Fruit fly (Drosophila melanogaster) whole organism, embryonic: ENCODE measurements around the gene Sc2.
A peak's percentile ranks its signal among the peaks of the same experiment; 100 is the strongest.

ENCODE experiments used
- Ada2b ChIP-seq: fragments of 200-800 bp; sonication (Bioruptor generic); IDR thresholded peaks from 2 replicates; pipeline ENCODE4 v1.3.6; 2022; ENCODE audit warnings: missing biosample characterization, missing genetic modification characterization
- BEAF-32 ChIP-seq: fragments of 200-800 bp; sonication (Bioruptor generic); optimal IDR thresholded peaks from 3 replicates; lab custom pipeline; 2017; ENCODE audit warnings: missing biosample characterization, missing genetic modification characterization, mild to moderate bottlenecking, moderate library complexity, missing genetic modification reagents
- Bdp1 ChIP-seq: fragments of 200-800 bp; sonication (Bioruptor generic); optimal IDR thresholded peaks from 3 replicates; lab custom pipeline; 2016; ENCODE audit warnings: missing biosample characterization, missing genetic modification characterization
- CG11456 ChIP-seq: fragments of 200-800 bp; sonication (Bioruptor generic); IDR thresholded peaks from 3 replicates; pipeline ENCODE4 v1.3.6; 2022; ENCODE audit warnings: missing biosample characterization, missing genetic modification characterization
- CG12659 ChIP-seq: fragments of 200-800 bp; sonication (Bioruptor generic); optimal IDR thresholded peaks from 3 replicates; lab custom pipeline; 2017; ENCODE audit warnings: mild to moderate bottlenecking, missing biosample characterization, missing genetic modification reagents, missing genetic modification characterization
- CG12769 ChIP-seq: fragments of 200-800 bp; sonication (Bioruptor generic); optimal IDR thresholded peaks from 2 replicates; lab custom pipeline; 2019; ENCODE audit warnings: missing biosample characterization, mild to moderate bottlenecking, missing genetic modification characterization, moderate library complexity
- CG13287 ChIP-seq: fragments of 200-800 bp; sonication (Bioruptor generic); IDR thresholded peaks from 2 replicates; pipeline ENCODE4 v1.3.6; 2022; ENCODE audit warnings: missing biosample characterization, missing genetic modification characterization; ENCODE audit not compliant: partially characterized antibody
- CG15269 ChIP-seq: fragments of 200-800 bp; sonication (Bioruptor generic); optimal IDR thresholded peaks from 2 replicates; lab custom pipeline; 2018; ENCODE audit warnings: missing biosample characterization, mild to moderate bottlenecking, missing genetic modification characterization, moderate library complexity
- CG1647 ChIP-seq: fragments of 200-800 bp; sonication (Bioruptor generic); optimal IDR thresholded peaks from 3 replicates; lab custom pipeline; 2016; ENCODE audit warnings: missing biosample characterization, missing genetic modification characterization
- CG17612 ChIP-seq: fragments of 200-800 bp; sonication (Bioruptor generic); IDR thresholded peaks from 2 replicates; pipeline ENCODE4 v1.3.6; 2022; ENCODE audit warnings: missing biosample characterization, missing genetic modification characterization
- CG2116 ChIP-seq: fragments of 200-800 bp; sonication (Bioruptor generic); optimal IDR thresholded peaks from 3 replicates; lab custom pipeline; 2018; ENCODE audit warnings: missing biosample characterization, mild to moderate bottlenecking, missing genetic modification characterization
- CG2129 ChIP-seq: fragments of 200-800 bp; sonication (Bioruptor generic); IDR thresholded peaks from 2 replicates; pipeline ENCODE4 v1.3.6; 2022; ENCODE audit warnings: missing biosample characterization, missing genetic modification characterization; ENCODE audit not compliant: partially characterized antibody
- CG34422 ChIP-seq: fragments of 200-800 bp; sonication (Bioruptor generic); IDR thresholded peaks from 3 replicates; pipeline ENCODE4 v1.3.6; 2022; ENCODE audit warnings: missing biosample characterization, missing genetic modification characterization
- CG3995 ChIP-seq: fragments of 200-800 bp; sonication (Bioruptor generic); optimal IDR thresholded peaks from 3 replicates; lab custom pipeline; 2016; ENCODE audit warnings: missing biosample characterization, missing genetic modification characterization
- CG43689 ChIP-seq: fragments of 200-800 bp; sonication (Bioruptor generic); IDR thresholded peaks from 2 replicates; pipeline ENCODE4 v1.3.6; 2022; ENCODE audit warnings: missing biosample characterization, missing genetic modification characterization
- CG6272 ChIP-seq: fragments of 200-800 bp; sonication (Bioruptor generic); IDR thresholded peaks from 2 replicates; pipeline ENCODE4 v1.3.6; 2022; ENCODE audit warnings: missing biosample characterization, missing genetic modification characterization
- CG6791 ChIP-seq: fragments of 200-800 bp; sonication (Bioruptor generic); IDR thresholded peaks from 3 replicates; pipeline ENCODE4 v1.3.6; 2022; ENCODE audit warnings: missing biosample characterization, missing genetic modification characterization; ENCODE audit not compliant: partially characterized antibody
- CG9727 ChIP-seq: fragments of 200-800 bp; sonication (Bioruptor generic); optimal IDR thresholded peaks from 3 replicates; lab custom pipeline; 2017; ENCODE audit warnings: missing biosample characterization, mild to moderate bottlenecking, missing genetic modification characterization
- Camta ChIP-seq: fragments of 200-800 bp; sonication (Bioruptor generic); optimal IDR thresholded peaks from 2 replicates; lab custom pipeline; 2016; ENCODE audit warnings: missing biosample characterization, missing genetic modification characterization
- Doc3 ChIP-seq: fragments of 200-800 bp; sonication (Bioruptor generic); IDR thresholded peaks from 3 replicates; pipeline ENCODE4 v1.3.6; 2022; ENCODE audit warnings: missing biosample characterization, missing genetic modification characterization; ENCODE audit not compliant: partially characterized antibody
- Dp ChIP-seq: fragments of 200-800 bp; sonication (Bioruptor generic); optimal IDR thresholded peaks from 2 replicates; lab custom pipeline; 2018; ENCODE audit warnings: missing biosample characterization, mild to moderate bottlenecking, missing genetic modification characterization, moderate library complexity
- Dref ChIP-seq: fragments of 200-800 bp; sonication (Bioruptor generic); IDR thresholded peaks from 2 replicates; pipeline ENCODE4 v1.3.6; 2022; ENCODE audit warnings: missing biosample characterization, missing genetic modification characterization
- GATAe ChIP-seq: fragments of 200-800 bp; sonication (Bioruptor generic); conservative IDR thresholded peaks from 2 replicates; pipeline ENCODE4 v1.3.6; 2022; ENCODE audit warnings: missing biosample characterization, missing genetic modification characterization
- HLH4C ChIP-seq: fragments of 200-800 bp; sonication (Bioruptor generic); IDR thresholded peaks from 3 replicates; pipeline ENCODE4 v1.3.6; 2022; ENCODE audit warnings: missing biosample characterization, missing genetic modification characterization; ENCODE audit not compliant: partially characterized antibody
- Hand ChIP-seq: fragments of 200-800 bp; sonication (Bioruptor generic); optimal IDR thresholded peaks from 2 replicates; lab custom pipeline; 2017; ENCODE audit warnings: mild to moderate bottlenecking, missing biosample characterization, missing genetic modification reagents, missing genetic modification characterization
- Hey ChIP-seq: fragments of 200-800 bp; sonication (Bioruptor generic); optimal IDR thresholded peaks from 3 replicates; lab custom pipeline; 2018; ENCODE audit warnings: missing biosample characterization, mild to moderate bottlenecking, missing genetic modification characterization
- MBD-R2 ChIP-seq: fragments of 200-800 bp; sonication (Bioruptor generic); IDR thresholded peaks from 2 replicates; pipeline ENCODE4 v1.3.6; 2022; ENCODE audit warnings: missing biosample characterization, missing genetic modification characterization
- Max ChIP-seq: fragments of 200-800 bp; sonication (Bioruptor generic); optimal IDR thresholded peaks from 2 replicates; lab custom pipeline; 2016; ENCODE audit warnings: missing biosample characterization, mild to moderate bottlenecking, missing genetic modification characterization
- Mes4 ChIP-seq: fragments of 200-800 bp; sonication (Bioruptor generic); optimal IDR thresholded peaks from 2 replicates; lab custom pipeline; 2016; ENCODE audit warnings: missing biosample characterization, missing genetic modification characterization
- Nf-YB ChIP-seq: fragments of 200-800 bp; sonication (Bioruptor generic); optimal IDR thresholded peaks from 3 replicates; lab custom pipeline; 2019; ENCODE audit warnings: missing biosample characterization, mild to moderate bottlenecking, missing genetic modification characterization, moderate library complexity
- PHDP ChIP-seq: fragments of 200-800 bp; sonication (Bioruptor generic); optimal IDR thresholded peaks from 3 replicates; lab custom pipeline; 2018; ENCODE audit warnings: missing biosample characterization, mild to moderate bottlenecking, missing genetic modification characterization, moderate library complexity
- Poxn ChIP-seq: fragments of 200-800 bp; sonication (Bioruptor generic); IDR thresholded peaks from 2 replicates; pipeline ENCODE4 v1.3.6; 2022; ENCODE audit warnings: missing biosample characterization, missing genetic modification characterization
- Ravus ChIP-seq: fragments of 200-800 bp; sonication (Bioruptor generic); IDR thresholded peaks from 2 replicates; pipeline ENCODE4 v1.3.6; 2022; ENCODE audit warnings: missing biosample characterization, missing genetic modification characterization
- Side ChIP-seq: fragments of 200-800 bp; sonication (Bioruptor generic); optimal IDR thresholded peaks from 2 replicates; lab custom pipeline; 2016; ENCODE audit warnings: missing biosample characterization, missing genetic modification characterization
- Six4 ChIP-seq: fragments of 200-800 bp; sonication (Bioruptor generic); optimal IDR thresholded peaks from 2 replicates; lab custom pipeline; 2016; ENCODE audit warnings: missing biosample characterization, missing genetic modification characterization
- Usf ChIP-seq: fragments of 200-800 bp; sonication (Bioruptor generic); optimal IDR thresholded peaks from 2 replicates; lab custom pipeline; 2017; ENCODE audit warnings: missing genotype, missing biosample characterization, missing genetic modification characterization
- ac ChIP-seq: fragments of 200-800 bp; sonication (Bioruptor generic); optimal IDR thresholded peaks from 3 replicates; lab custom pipeline; 2017; ENCODE audit warnings: missing biosample characterization, mild to moderate bottlenecking, missing genetic modification characterization
- corto ChIP-seq: fragments of 200-800 bp; sonication (Bioruptor generic); optimal IDR thresholded peaks from 2 replicates; lab custom pipeline; 2016; ENCODE audit warnings: missing biosample characterization, mild to moderate bottlenecking, missing genetic modification characterization, moderate library complexity
- croc ChIP-seq: fragments of 200-800 bp; sonication (Bioruptor generic); conservative IDR thresholded peaks from 3 replicates; pipeline ENCODE4 v1.3.6; 2022; ENCODE audit warnings: missing biosample characterization, missing genetic modification characterization
- gro ChIP-seq: fragments of 200-800 bp; sonication (Bioruptor generic); optimal IDR thresholded peaks from 2 replicates; lab custom pipeline; 2016; ENCODE audit warnings: missing biosample characterization, missing genetic modification characterization
- knrl ChIP-seq: fragments of 200-800 bp; sonication (Bioruptor generic); IDR thresholded peaks from 3 replicates; pipeline ENCODE4 v1.3.6; 2022; ENCODE audit warnings: missing biosample characterization, missing genetic modification characterization; ENCODE audit not compliant: partially characterized antibody
- maf-S ChIP-seq: fragments of 200-800 bp; sonication (Bioruptor generic); optimal IDR thresholded peaks from 2 replicates; lab custom pipeline; 2016; ENCODE audit warnings: missing biosample characterization, missing genetic modification characterization
- phol ChIP-seq: fragments of 200-800 bp; sonication (Bioruptor generic); optimal IDR thresholded peaks from 3 replicates; lab custom pipeline; 2018; ENCODE audit warnings: missing biosample characterization, mild to moderate bottlenecking, missing genetic modification characterization, moderate library complexity
- rib ChIP-seq: fragments of 200-800 bp; sonication (Bioruptor generic); IDR thresholded peaks from 2 replicates; pipeline ENCODE4 v1.3.6; 2022; ENCODE audit warnings: missing biosample characterization, missing genetic modification characterization
- scrt ChIP-seq: fragments of 200-800 bp; sonication (Bioruptor generic); optimal IDR thresholded peaks from 2 replicates; lab custom pipeline; 2018; ENCODE audit warnings: missing biosample characterization, mild to moderate bottlenecking, missing genetic modification characterization, moderate library complexity
- unc-4 ChIP-seq: fragments of 200-800 bp; sonication (Bioruptor generic); IDR thresholded peaks from 2 replicates; pipeline ENCODE4 v1.3.6; 2022; ENCODE audit warnings: missing biosample characterization, missing genetic modification characterization; ENCODE audit not compliant: partially characterized antibody
- unpg ChIP-seq: fragments of 200-800 bp; sonication (Bioruptor generic); optimal IDR thresholded peaks from 3 replicates; lab custom pipeline; 2018; ENCODE audit warnings: missing biosample characterization, mild to moderate bottlenecking, missing genetic modification characterization, moderate library complexity

Gene Sc2

DNA sequence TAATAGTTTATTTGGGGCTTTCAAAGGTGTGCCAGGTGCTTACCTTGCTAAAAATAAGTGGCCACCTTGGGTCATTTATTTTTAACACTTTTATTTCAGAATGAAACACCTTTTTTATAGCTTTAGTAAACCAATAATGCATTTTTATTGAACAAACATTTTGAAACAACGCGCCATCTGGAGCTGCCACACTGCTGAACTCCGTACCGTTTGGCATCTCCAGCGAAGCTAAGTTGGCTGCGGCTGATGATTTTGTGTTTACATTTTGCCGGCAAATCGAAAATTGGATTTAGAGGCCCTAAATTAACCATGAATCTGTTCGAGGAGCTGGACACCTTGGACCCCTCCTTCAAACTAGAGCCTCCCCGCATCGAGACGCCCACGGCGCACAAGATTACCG lies 1.8 kb downstream of the Sc2 start, which contains the start of gene ida (continued):
- TF ChIP-seq gro (GFP tag; lab: Kevin White, UChicago): no peak
- TF ChIP-seq Side (GFP tag; lab: Kevin White, UChicago): no peak
- no peak for TF ChIP-seq Ada2b (GFP tag; lab: Robert Waterston, UW)
- no peak for TF ChIP-seq ac
- no peak for TF ChIP-seq CG11456 (GFP tag; lab: Robert Waterston, UW)
- no peak for TF ChIP-seq Bdp1
- TF ChIP-seq Ravus: no peak
- no peak for TF ChIP-seq scrt (GFP tag; lab: Kevin White, UChicago)
- no peak for TF ChIP-seq maf-S (GFP tag; lab: Kevin White, UChicago)
- TF ChIP-seq Hey (tag; lab: Kevin White, UChicago): peak; percentile 53
- no peak for TF ChIP-seq PHDP
- no peak for TF ChIP-seq CG2129 (GFP tag; lab: Robert Waterston, UW)
- no peak for TF ChIP-seq unpg (GFP tag; lab: Kevin White, UChicago)
- no peak for TF ChIP-seq Doc3
- TF ChIP-seq CG6272 (GFP tag; lab: Robert Waterston, UW): no peak
- TF ChIP-seq CG1647 (GFP tag; lab: Kevin White, UChicago): no peak
- TF ChIP-seq Nf-YB: no peak
- no peak for TF ChIP-seq Hand (GFP tag; lab: Kevin White, UChicago)
- no peak for TF ChIP-seq CG9727 (GFP tag; lab: Kevin White, UChicago)
- no peak for TF ChIP-seq CG43689 (GFP tag; lab: Robert Waterston, UW)
- TF ChIP-seq Camta (GFP tag; lab: Kevin White, UChicago): no peak
- TF ChIP-seq GATAe (GFP tag; lab: Robert Waterston, UW): no peak
- TF ChIP-seq CG17612 (GFP tag; lab: Robert Waterston, UW): no peak

DNA sequence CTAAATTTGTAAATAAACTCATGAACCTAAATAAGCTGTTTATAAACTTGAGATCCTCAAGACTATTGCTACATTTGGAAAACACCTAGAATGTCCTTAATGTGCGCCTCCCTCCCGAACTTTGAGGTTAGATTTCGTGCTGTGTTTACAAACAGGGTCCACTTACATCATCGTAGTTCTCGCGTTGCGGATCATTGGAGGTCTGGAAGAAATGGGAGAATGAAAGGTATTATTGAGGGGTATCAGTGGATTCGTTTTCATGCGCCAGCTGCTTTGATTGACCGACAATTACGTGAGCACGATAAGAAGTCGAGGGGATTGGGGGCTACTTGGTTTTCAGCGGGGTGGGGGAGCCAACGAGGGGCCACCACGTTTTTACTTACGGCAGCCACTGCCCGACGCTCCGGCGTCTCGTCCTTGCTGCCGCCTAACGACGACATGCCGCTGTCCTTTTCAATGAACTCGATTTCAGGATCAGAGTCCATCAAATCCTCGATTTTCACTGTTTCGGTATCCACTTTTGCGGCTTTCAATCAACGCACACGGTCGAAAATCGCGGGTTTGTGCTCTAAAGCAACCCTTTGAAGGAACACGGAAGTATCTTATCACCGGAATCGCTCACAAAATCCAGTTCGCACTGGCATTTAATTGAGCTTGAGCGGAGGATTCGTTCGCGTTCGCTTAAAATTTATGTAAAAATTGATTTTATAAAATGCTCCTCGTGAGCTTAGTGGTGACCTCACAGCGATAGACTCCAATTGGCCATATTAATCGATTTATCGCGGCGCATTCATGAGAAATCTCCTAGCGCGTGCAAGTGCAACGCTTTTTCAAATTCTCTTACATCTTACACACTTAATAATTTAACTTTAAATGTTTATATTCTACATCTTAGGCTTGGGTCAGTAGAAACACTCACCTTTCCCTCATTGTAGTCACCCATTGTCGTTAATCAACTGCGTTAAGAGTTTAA lies 5.8 kb downstream of the Sc2 start:
- peak; percentile 64; the same call in 2 of the 3 replicates for TF ChIP-seq HLH4C (GFP tag; lab: Robert Waterston, UW)
- peak; percentile 72 for TF ChIP-seq Dp (GFP tag; lab: Kevin White, UChicago)
- TF ChIP-seq Max (GFP tag; lab: Kevin White, UChicago): peak; percentile 14
- TF ChIP-seq MBD-R2 (GFP tag; lab: Robert Waterston, UW): peak; percentile 31; the same call in 1 of the 2 replicates
- peak; percentile 62 for TF ChIP-seq unc-4 (GFP tag; lab: Robert Waterston, UW)
- peak; percentile 74 for TF ChIP-seq CG13287 (GFP tag; lab: Robert Waterston, UW)
- TF ChIP-seq CG3995 (GFP tag; lab: Kevin White, UChicago): peak; percentile 26
- peak; percentile 19 for TF ChIP-seq CG12769 (tag; lab: Kevin White, UChicago)
- TF ChIP-seq unpg (GFP tag; lab: Kevin White, UChicago): no peak
- TF ChIP-seq BEAF-32 (GFP tag; lab: Kevin White, UChicago): peak; percentile 74
- TF ChIP-seq Mes4 (GFP tag; lab: Kevin White, UChicago): no peak
- no peak for TF ChIP-seq CG15269
- peak; percentile 77 for TF ChIP-seq CG2116 (GFP tag; lab: Kevin White, UChicago)
- TF ChIP-seq Six4 (GFP tag; lab: Kevin White, UChicago): no peak
- peak; percentile 59 for TF ChIP-seq knrl (GFP tag; lab: Robert Waterston, UW)
- TF ChIP-seq Poxn (GFP tag; lab: Robert Waterston, UW): no peak
- TF ChIP-seq rib (GFP tag; lab: Robert Waterston, UW): 0 out of 2 replicates have a peak, but pooled peaks have one; percentile 36
- peak; percentile 44; the same call in 2 of the 3 replicates for TF ChIP-seq CG34422 (GFP tag; lab: Robert Waterston, UW)
- peak; percentile 96 for TF ChIP-seq Dref (GFP tag; lab: Robert Waterston, UW)
- TF ChIP-seq croc (GFP tag; lab: Robert Waterston, UW): no peak
- peak; percentile 60; the same call in 1 of the 3 replicates for TF ChIP-seq CG6791 (GFP tag; lab: Robert Waterston, UW)
- TF ChIP-seq phol (tag; lab: Kevin White, UChicago): peak; percentile 20
- 0 out of 2 replicates have a peak, but pooled peaks have one; percentile 27 for TF ChIP-seq CG2129 (GFP tag; lab: Robert Waterston, UW)
- no peak for TF ChIP-seq Usf (GFP tag; lab: Kevin White, UChicago)
- peak; percentile 29 for TF ChIP-seq CG12659 (GFP tag; lab: Kevin White, UChicago)
- TF ChIP-seq corto (GFP tag; lab: Kevin White, UChicago): no peak
